Worm (Caenorhabditis elegans): Measurements from ENCODE around the gene F56D5.5.

The F56D5.5 gene

ce11 chrIV:9440880-9441336 is 33.0 kb upstream of the F56D5.5 start, which contains the start of gene idh-1:
TSS of gene idh-1 (minus strand) at chrIV:9441107.
- TF ChIP-seq ztf-23 (GFP tag; IDR thresholded peaks at IDR 0.05) (no peak), T22C8.4 (GFP tag; IDR thresholded peaks at IDR 0.05) (no peak), flt-1 (GFP tag; IDR thresholded peaks at IDR 0.05) (no peak), ztf-29 (GFP tag; IDR thresholded peaks at IDR 0.05) (no peak), med-1 (GFP tag; optimal IDR thresholded peaks at IDR 0.05; ENCODE audit: insufficient read depth) (no peak), ref-1 (GFP tag; conservative IDR thresholded peaks at IDR 0.05) (no peak), klf-2 (GFP tag; conservative IDR thresholded peaks at IDR 0.05) (no peak), tab-1 (GFP tag; IDR thresholded peaks at IDR 0.05) (no peak), cog-1 (tag; optimal IDR thresholded peaks at IDR 0.05) (no peak)

DNA sequence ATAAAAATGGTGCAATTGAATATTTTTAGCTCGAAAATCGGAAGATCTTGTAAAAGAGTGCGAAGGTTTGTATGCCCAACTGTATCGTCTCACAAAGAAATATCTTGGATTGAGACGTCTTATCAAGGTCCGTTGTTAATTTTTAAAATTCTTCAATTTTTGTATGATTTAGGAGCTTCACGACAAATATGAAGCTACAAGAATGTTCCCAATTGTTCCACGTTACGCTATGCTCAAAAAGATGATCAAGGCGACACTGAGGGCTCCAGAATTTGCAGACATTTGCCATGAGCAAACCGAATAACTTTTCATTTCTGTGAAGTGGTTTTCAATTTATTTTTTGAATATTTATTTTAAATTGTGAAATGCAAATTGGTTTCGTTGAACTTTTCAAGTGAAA is 30.8 kb upstream of the F56D5.5 start:
- TF ChIP-seq T22C8.4 (GFP tag; IDR thresholded peaks at IDR 0.05) (no peak), cog-1 (tag; optimal IDR thresholded peaks at IDR 0.05) (no peak), ref-1 (GFP tag; conservative IDR thresholded peaks at IDR 0.05) (no peak), klf-2 (GFP tag; conservative IDR thresholded peaks at IDR 0.05) (no peak), ztf-23 (GFP tag; IDR thresholded peaks at IDR 0.05) (no peak)

DNA sequence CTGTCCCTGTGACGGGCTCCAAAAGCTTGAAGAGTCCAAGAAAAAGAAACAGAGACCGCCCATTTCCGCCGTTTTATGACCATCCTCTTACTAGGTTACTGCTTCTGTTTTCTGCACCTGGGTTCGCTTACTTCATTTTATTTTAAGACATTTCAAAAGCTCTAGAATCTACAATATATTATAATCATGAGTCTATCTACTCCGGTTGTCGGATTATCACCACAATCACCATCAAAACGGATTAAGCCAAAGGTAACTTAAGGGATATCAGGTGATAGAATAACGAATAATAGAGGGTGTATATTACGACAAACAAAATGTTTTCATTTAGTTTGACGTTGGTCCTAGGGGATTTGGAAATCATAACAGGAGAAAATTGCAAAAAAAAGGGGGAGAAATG is 24.4 kb upstream of the F56D5.5 start:
- no peak for TF ChIP-seq tab-1 (GFP tag; IDR thresholded peaks at IDR 0.05)
- no peak for TF ChIP-seq cog-1 (tag; optimal IDR thresholded peaks at IDR 0.05)
- TF ChIP-seq flt-1 (GFP tag; IDR thresholded peaks at IDR 0.05): no peak
- TF ChIP-seq med-1 (GFP tag; optimal IDR thresholded peaks at IDR 0.05; ENCODE audit: insufficient read depth): no peak
- no peak for TF ChIP-seq klf-2 (GFP tag; conservative IDR thresholded peaks at IDR 0.05)
- TF ChIP-seq ref-1 (GFP tag; conservative IDR thresholded peaks at IDR 0.05): no peak
- TF ChIP-seq ztf-23 (GFP tag; IDR thresholded peaks at IDR 0.05): no peak
- no peak for TF ChIP-seq T22C8.4 (GFP tag; IDR thresholded peaks at IDR 0.05)
- TF ChIP-seq ztf-29 (GFP tag; IDR thresholded peaks at IDR 0.05): no peak

ce11 chrIV:9427959-9428358 is 20.1 kb upstream of the F56D5.5 start, which contains the start of gene F59B8.1:
TSS of gene F59B8.1 (plus strand) at chrIV:9428259.
- TF ChIP-seq flt-1 (GFP tag; IDR thresholded peaks at IDR 0.05) (no peak), ztf-29 (GFP tag; IDR thresholded peaks at IDR 0.05) (no peak), med-1 (GFP tag; optimal IDR thresholded peaks at IDR 0.05; ENCODE audit: insufficient read depth) (no peak)

ce11 chrIV:9423095-9423494 is 15.2 kb upstream of the F56D5.5 start, which contains the start of gene srxa-2:
TSS of gene srxa-2 (plus strand) at chrIV:9423395.
- TF ChIP-seq ref-1 (GFP tag; conservative IDR thresholded peaks at IDR 0.05) (no peak), flt-1 (GFP tag; IDR thresholded peaks at IDR 0.05) (no peak), klf-2 (GFP tag; conservative IDR thresholded peaks at IDR 0.05) (no peak), ztf-29 (GFP tag; IDR thresholded peaks at IDR 0.05) (no peak), ztf-23 (GFP tag; IDR thresholded peaks at IDR 0.05) (no peak), tab-1 (GFP tag; IDR thresholded peaks at IDR 0.05) (no peak)

ce11 chrIV:9422408-9422807 is 14.5 kb upstream of the F56D5.5 start, which contains the start of gene F56D5.9:
TSS of gene F56D5.9 (minus strand) at chrIV:9422508.
- no peak for TF ChIP-seq T22C8.4 (GFP tag; IDR thresholded peaks at IDR 0.05)
- no peak for TF ChIP-seq med-1 (GFP tag; optimal IDR thresholded peaks at IDR 0.05; ENCODE audit: insufficient read depth)
- no peak for TF ChIP-seq ref-1 (GFP tag; conservative IDR thresholded peaks at IDR 0.05)
- TF ChIP-seq flt-1 (GFP tag; IDR thresholded peaks at IDR 0.05): no peak
- no peak for TF ChIP-seq tab-1 (GFP tag; IDR thresholded peaks at IDR 0.05)
- no peak for TF ChIP-seq klf-2 (GFP tag; conservative IDR thresholded peaks at IDR 0.05)
- no peak for TF ChIP-seq ztf-23 (GFP tag; IDR thresholded peaks at IDR 0.05)
- TF ChIP-seq cog-1 (tag; optimal IDR thresholded peaks at IDR 0.05): no peak
- no peak for TF ChIP-seq ztf-29 (GFP tag; IDR thresholded peaks at IDR 0.05)

DNA sequence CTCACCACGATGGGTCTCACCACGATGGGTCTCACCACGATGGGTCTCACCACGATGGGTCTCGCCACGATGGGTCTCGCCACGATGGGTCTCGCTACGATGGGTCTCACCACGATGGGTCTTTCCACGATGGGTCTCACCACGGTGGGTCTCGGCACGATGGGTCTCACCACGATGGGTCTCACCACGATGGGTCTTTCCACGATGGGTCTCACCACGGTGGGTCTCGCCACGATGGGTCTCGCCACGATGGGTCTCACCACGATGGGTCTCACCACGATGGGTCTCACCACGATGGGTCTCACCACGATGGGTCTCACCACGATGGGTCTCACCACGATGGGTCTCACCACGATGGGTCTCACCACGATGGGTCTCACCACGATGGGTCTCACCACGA is 2.9 kb upstream of the F56D5.5 start:
- TF ChIP-seq tab-1 (GFP tag; IDR thresholded peaks at IDR 0.05): 0 out of 2 replicates have a peak, but pooled peaks have one; percentile 16

- TF ChIP-seq T22C8.4 (GFP tag; IDR thresholded peaks at IDR 0.05) (peak; percentile 64), klf-2 (GFP tag; conservative IDR thresholded peaks at IDR 0.05) (no peak)
Observed at ce11 chrIV:9403761-9404420, 4.0 kb downstream of the F56D5.5 start.

DNA sequence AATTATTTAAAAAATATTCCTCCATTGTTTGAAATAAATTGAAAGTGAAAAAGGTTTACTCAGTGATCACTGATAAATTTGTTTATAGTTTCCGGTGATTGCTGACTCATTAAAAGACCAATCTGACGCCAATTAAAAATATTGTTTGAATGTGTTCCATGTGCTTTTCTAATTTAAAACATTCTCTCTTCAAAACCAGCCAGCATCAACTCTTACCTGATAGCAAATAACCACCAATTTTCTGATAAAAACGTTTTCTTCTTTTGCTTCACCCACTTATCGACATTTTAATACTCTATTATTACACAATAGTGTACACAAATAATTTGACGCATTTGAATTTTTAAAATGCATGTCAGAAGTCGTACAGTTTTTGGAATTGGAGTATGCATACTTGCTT is 6.2 kb downstream of the F56D5.5 start, which contains the start of gene F56D5.6:
F56D5.6 (plus strand) TSS at position 208 of the 400 bp plus-strand sequence.
- TF ChIP-seq klf-2 (GFP tag; conservative IDR thresholded peaks at IDR 0.05) (no peak), tab-1 (GFP tag; IDR thresholded peaks at IDR 0.05) (no peak), ztf-23 (GFP tag; IDR thresholded peaks at IDR 0.05) (no peak), ref-1 (GFP tag; conservative IDR thresholded peaks at IDR 0.05) (no peak), ztf-29 (GFP tag; IDR thresholded peaks at IDR 0.05) (no peak), T22C8.4 (GFP tag; IDR thresholded peaks at IDR 0.05) (no peak), cog-1 (tag; optimal IDR thresholded peaks at IDR 0.05) (no peak), med-1 (GFP tag; optimal IDR thresholded peaks at IDR 0.05; ENCODE audit: insufficient read depth) (no peak)

ce11 chrIV:9398512-9398911 is 9.4 kb downstream of the F56D5.5 start, which contains the start of gene F56D5.2:
TSS of gene F56D5.2 (minus strand) at chrIV:9398612.
- TF ChIP-seq flt-1 (GFP tag; IDR thresholded peaks at IDR 0.05) (no peak), ztf-29 (GFP tag; IDR thresholded peaks at IDR 0.05) (no peak), med-1 (GFP tag; optimal IDR thresholded peaks at IDR 0.05; ENCODE audit: insufficient read depth) (no peak), cog-1 (tag; optimal IDR thresholded peaks at IDR 0.05) (no peak)

ce11 chrIV:9397278-9397677 is 10.6 kb downstream of the F56D5.5 start, which contains the start of gene F56D5.3:
TSS of gene F56D5.3 (plus strand) at chrIV:9397578.
- no peak for TF ChIP-seq med-1 (GFP tag; optimal IDR thresholded peaks at IDR 0.05; ENCODE audit: insufficient read depth)
- TF ChIP-seq flt-1 (GFP tag; IDR thresholded peaks at IDR 0.05): no peak
- no peak for TF ChIP-seq ref-1 (GFP tag; conservative IDR thresholded peaks at IDR 0.05)
- no peak for TF ChIP-seq cog-1 (tag; optimal IDR thresholded peaks at IDR 0.05)
- no peak for TF ChIP-seq tab-1 (GFP tag; IDR thresholded peaks at IDR 0.05)
- TF ChIP-seq T22C8.4 (GFP tag; IDR thresholded peaks at IDR 0.05): no peak
- no peak for TF ChIP-seq ztf-23 (GFP tag; IDR thresholded peaks at IDR 0.05)
- TF ChIP-seq ztf-29 (GFP tag; IDR thresholded peaks at IDR 0.05): no peak
- TF ChIP-seq klf-2 (GFP tag; conservative IDR thresholded peaks at IDR 0.05): no peak

Measured in whole organism, midembryonic.